Worm (Caenorhabditis elegans): Measurements from ENCODE around the gene mps-4.

Gene mps-4

DNA sequence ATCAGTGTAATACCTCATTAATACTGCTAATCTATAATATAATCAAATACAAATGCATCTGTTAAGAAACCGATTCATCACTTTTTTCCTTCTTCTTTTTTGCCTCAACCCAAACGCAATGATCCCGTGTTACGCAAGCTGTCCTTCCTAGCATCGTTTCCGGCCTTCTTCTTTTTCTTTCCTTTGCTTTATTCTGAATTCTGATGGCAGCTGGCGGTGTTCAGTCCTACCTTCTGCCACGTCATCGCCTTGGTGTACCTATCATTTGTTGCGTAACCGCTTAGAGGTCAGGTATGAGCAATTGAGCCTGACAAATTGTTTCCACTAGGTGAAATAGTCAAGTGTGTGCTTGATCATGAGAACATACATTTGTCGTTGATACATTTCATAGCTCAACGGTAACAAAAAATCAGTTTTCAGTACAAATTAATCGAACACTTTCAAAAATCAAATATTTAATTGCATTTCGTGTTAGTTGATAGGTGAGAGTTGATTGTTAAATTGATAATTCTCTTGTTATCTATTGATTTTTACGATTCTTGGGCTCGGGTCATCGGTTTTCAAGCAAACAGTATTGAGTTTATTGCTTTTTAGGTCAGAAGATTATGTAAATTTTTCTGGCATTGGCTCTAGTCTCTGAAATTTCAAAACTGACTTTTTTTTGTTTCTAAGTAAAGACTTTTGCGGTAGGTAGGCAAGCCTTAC, 26.8 kb upstream of the mps-4 start:
- peak; percentile 79 for TF ChIP-seq cnd-1 (tag; optimal IDR thresholded peaks at IDR 0.05)
- no peak for TF ChIP-seq snpc-4 (tag; optimal IDR thresholded peaks at IDR 0.05)
- TF ChIP-seq sptf-1 (tag; optimal IDR thresholded peaks at IDR 0.05) = peak; percentile 35
- TF ChIP-seq unc-62 (GFP tag; optimal IDR thresholded peaks at IDR 0.05) = peak; percentile 3
- TF ChIP-seq sem-2 (GFP tag; optimal IDR thresholded peaks at IDR 0.05) = no peak
- no peak for TF ChIP-seq M03D4.4 (tag; optimal IDR thresholded peaks at IDR 0.05)
- peak; percentile 93 for TF ChIP-seq zip-8 (tag; optimal IDR thresholded peaks at IDR 0.05)
- no peak for TF ChIP-seq ceh-43 (GFP tag; optimal IDR thresholded peaks at IDR 0.05)
- TF ChIP-seq mls-2 (tag; optimal IDR thresholded peaks at IDR 0.05) = peak; percentile 24
- TF ChIP-seq nhr-237 (tag; optimal IDR thresholded peaks at IDR 0.05) = no peak
- no peak for TF ChIP-seq elt-3 (tag; optimal IDR thresholded peaks at IDR 0.05)
- TF ChIP-seq lin-13 (tag; optimal IDR thresholded peaks at IDR 0.05) = no peak
- peak; percentile 90 for TF ChIP-seq nhr-2 (tag; optimal IDR thresholded peaks at IDR 0.05)
- no peak for TF ChIP-seq elt-1 (tag; optimal IDR thresholded peaks at IDR 0.05; ENCODE audit: borderline replicate concordance, insufficient read depth)

DNA sequence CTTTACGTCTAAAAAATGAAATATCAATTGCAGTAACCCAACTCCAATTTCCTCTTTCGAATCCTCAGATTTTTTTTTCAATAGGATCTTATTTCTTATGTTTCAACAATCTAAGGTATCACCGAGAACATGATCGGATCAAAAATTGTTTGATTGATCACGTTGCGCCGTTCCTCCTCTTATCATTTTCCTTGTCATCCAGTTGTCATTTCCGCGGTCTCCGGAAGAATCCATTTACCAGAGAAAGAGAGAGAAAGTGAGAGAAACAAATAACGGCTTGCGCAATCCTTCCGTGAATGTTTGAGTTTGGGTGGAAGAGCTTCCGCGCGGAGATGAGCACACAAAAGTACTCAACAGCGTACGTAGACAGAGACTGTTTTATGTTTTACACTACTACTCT, 21.7 kb upstream of the mps-4 start:
- TF ChIP-seq ham-2 (GFP tag; optimal IDR thresholded peaks at IDR 0.05) = no peak
- TF ChIP-seq ztf-11 (tag; optimal IDR thresholded peaks at IDR 0.05) = no peak
- TF ChIP-seq cnd-1 (tag; optimal IDR thresholded peaks at IDR 0.05) = no peak
- TF ChIP-seq M03D4.4 (tag; optimal IDR thresholded peaks at IDR 0.05) = no peak
- TF ChIP-seq blmp-1 (tag; optimal IDR thresholded peaks at IDR 0.05) = peak; percentile 44
- TF ChIP-seq flh-1 (GFP tag; optimal IDR thresholded peaks at IDR 0.05) = no peak
- no peak for TF ChIP-seq elt-1 (tag; optimal IDR thresholded peaks at IDR 0.05; ENCODE audit: borderline replicate concordance, insufficient read depth)
- no peak for TF ChIP-seq snpc-4 (tag; optimal IDR thresholded peaks at IDR 0.05)
- TF ChIP-seq unc-62 (GFP tag; optimal IDR thresholded peaks at IDR 0.05) = peak; percentile 77
- TF ChIP-seq zip-8 (tag; optimal IDR thresholded peaks at IDR 0.05) = peak; percentile 13
- TF ChIP-seq unc-120 (tag; optimal IDR thresholded peaks at IDR 0.05; ENCODE audit: poor library complexity, severe bottlenecking) = no peak
- no peak for TF ChIP-seq mls-2 (tag; optimal IDR thresholded peaks at IDR 0.05)
- no peak for TF ChIP-seq nhr-12 (tag; optimal IDR thresholded peaks at IDR 0.05)
- no peak for TF ChIP-seq nhr-237 (tag; optimal IDR thresholded peaks at IDR 0.05)
- TF ChIP-seq sem-2 (GFP tag; optimal IDR thresholded peaks at IDR 0.05) = no peak
- no peak for TF ChIP-seq lsy-2 (tag; optimal IDR thresholded peaks at IDR 0.05)
- TF ChIP-seq mep-1 (tag; optimal IDR thresholded peaks at IDR 0.05) = no peak
- TF ChIP-seq hlh-1 (tag; optimal IDR thresholded peaks at IDR 0.05) = no peak

DNA sequence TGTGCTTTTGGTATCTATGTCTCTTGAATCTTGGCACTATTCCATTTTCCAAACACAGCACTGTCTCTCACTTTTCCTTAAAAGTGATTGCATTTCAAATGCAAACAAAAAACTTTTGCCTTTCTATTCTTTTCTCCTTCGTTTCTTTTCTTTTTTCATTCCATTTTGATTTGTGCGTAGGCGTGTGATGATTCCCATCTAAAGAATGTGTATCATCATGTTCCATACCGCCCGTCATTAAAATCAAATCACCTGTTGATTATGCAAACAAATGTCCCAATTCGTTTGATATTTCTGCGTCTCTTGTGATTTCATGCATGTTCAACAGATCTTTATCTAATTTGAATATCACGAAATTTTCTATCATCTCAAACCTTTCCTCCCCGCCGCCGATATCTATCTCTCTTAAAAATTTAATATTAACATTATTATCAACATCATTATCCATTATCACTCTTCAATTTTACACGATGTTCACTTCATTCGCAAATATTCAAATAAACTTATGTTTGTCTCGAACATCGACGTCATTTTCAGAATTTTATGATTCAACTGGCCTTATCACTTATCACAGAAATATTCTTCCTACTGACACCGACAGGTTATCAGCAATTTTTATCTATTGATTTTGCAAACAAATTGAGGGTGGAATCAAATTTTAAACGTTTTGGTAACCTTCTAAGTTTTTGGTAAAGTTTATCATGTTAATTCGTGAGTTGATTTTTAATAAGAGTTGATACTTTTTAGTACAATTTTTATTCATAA, 19.9 kb upstream of the mps-4 start:
- TF ChIP-seq unc-62 (GFP tag; optimal IDR thresholded peaks at IDR 0.05) = peak; percentile 11
- peak; percentile 22 for TF ChIP-seq elt-3 (tag; optimal IDR thresholded peaks at IDR 0.05)
- no peak for TF ChIP-seq bed-3 (GFP tag; optimal IDR thresholded peaks at IDR 0.05)
- TF ChIP-seq elt-1 (tag; optimal IDR thresholded peaks at IDR 0.05; ENCODE audit: borderline replicate concordance, insufficient read depth) = peak; percentile 11

DNA sequence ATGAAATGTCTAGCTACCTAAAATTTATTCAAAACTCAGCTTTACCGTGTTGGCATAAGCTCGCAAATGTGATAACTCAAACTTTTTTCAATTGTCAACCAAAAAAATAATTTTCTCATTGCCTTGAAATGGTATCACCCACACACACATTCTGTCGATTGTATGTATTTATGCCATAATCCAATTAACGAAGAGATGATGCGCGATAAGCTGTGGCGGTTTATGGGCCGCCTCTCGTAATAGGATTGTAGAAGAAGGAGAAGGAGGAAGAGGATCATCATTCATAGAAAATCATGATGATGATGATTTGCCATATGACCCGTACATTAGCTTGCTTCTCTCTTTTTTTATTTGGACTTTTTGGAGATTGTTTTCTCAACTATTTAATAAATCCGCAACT, 17.6 kb upstream of the mps-4 start:
- TF ChIP-seq elt-1 (tag; optimal IDR thresholded peaks at IDR 0.05; ENCODE audit: borderline replicate concordance, insufficient read depth) = peak; percentile 43
- TF ChIP-seq snpc-4 (tag; optimal IDR thresholded peaks at IDR 0.05) = no peak
- no peak for TF ChIP-seq unc-39 (tag; optimal IDR thresholded peaks at IDR 0.05)
- TF ChIP-seq ces-1 (GFP tag; optimal IDR thresholded peaks at IDR 0.05) = peak; percentile 95
- TF ChIP-seq zip-8 (tag; optimal IDR thresholded peaks at IDR 0.05) = no peak
- no peak for TF ChIP-seq elt-3 (tag; optimal IDR thresholded peaks at IDR 0.05)
- TF ChIP-seq nhr-2 (tag; optimal IDR thresholded peaks at IDR 0.05) = no peak
- no peak for TF ChIP-seq ham-2 (GFP tag; optimal IDR thresholded peaks at IDR 0.05)
- no peak for TF ChIP-seq drap-1 (GFP tag; optimal IDR thresholded peaks at IDR 0.05)
- no peak for TF ChIP-seq ztf-11 (tag; optimal IDR thresholded peaks at IDR 0.05)
- TF ChIP-seq mls-2 (tag; optimal IDR thresholded peaks at IDR 0.05) = no peak
- no peak for TF ChIP-seq nhr-28 (tag; optimal IDR thresholded peaks at IDR 0.05)

DNA sequence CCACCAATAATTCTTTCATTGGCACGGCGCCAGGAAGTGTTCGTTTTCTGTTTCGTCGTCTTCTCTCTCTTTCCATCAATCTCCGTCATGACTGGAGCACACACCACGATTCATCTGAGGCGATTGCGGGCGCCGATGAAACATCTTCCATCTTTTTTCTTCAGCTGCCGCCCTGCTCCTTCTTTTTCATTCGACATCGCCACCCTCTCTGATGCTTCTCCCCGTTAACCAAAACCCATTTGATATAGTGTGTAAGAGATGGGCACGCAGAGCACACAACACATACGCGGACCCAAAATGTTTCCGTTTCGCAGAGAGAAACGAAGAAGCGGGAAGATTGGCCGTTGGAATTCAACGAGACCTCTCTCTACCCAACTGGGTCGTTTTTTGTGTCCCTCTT, 15.9 kb upstream of the mps-4 start:
- TF ChIP-seq sptf-1 (tag; optimal IDR thresholded peaks at IDR 0.05) = peak; percentile 27
- TF ChIP-seq mep-1 (tag; optimal IDR thresholded peaks at IDR 0.05) = no peak
- TF ChIP-seq unc-120 (tag; optimal IDR thresholded peaks at IDR 0.05; ENCODE audit: poor library complexity, severe bottlenecking) = peak; percentile 66
